Worm (Caenorhabditis elegans) whole organism, mixed stage, embryonic: ENCODE measurements around the gene col-114.

Source experiments
- ces-1 ChIP-seq: fragments of 150-350 bp; optimal IDR thresholded peaks from 2 replicates; lab custom pipeline; 2014; ENCODE audit warnings: missing biosample characterization, missing genetic modification reagents, missing genetic modification characterization
- lin-13 ChIP-seq: fragments of 150-350 bp; optimal IDR thresholded peaks from 2 replicates; lab custom pipeline; 2014; ENCODE audit warnings: missing biosample characterization, missing genetic modification characterization
- lsy-2 ChIP-seq: fragments of 150-350 bp; optimal IDR thresholded peaks from 2 replicates; lab custom pipeline; 2014; ENCODE audit warnings: missing biosample characterization, missing genetic modification characterization
- pha-4 ChIP-seq: fragments of 150-350 bp; optimal IDR thresholded peaks from 2 replicates; lab custom pipeline; 2018; ENCODE audit warnings: missing biosample characterization, missing genetic modification reagents, missing genetic modification characterization
- sptf-1 ChIP-seq: sonication (generic microtip); optimal IDR thresholded peaks from 2 replicates; lab custom pipeline; 2017; ENCODE audit warnings: mild to moderate bottlenecking, missing genetic modification characterization, moderate library complexity, missing compliant biosample characterization
- unc-39 ChIP-seq: fragments of 150-350 bp; optimal IDR thresholded peaks from 2 replicates; lab custom pipeline; 2014; ENCODE audit warnings: missing biosample characterization, missing genetic modification characterization
- ztf-11 ChIP-seq: fragments of 150-350 bp; optimal IDR thresholded peaks from 2 replicates; lab custom pipeline; 2014; ENCODE audit warnings: missing biosample characterization, missing genetic modification characterization

DNA sequence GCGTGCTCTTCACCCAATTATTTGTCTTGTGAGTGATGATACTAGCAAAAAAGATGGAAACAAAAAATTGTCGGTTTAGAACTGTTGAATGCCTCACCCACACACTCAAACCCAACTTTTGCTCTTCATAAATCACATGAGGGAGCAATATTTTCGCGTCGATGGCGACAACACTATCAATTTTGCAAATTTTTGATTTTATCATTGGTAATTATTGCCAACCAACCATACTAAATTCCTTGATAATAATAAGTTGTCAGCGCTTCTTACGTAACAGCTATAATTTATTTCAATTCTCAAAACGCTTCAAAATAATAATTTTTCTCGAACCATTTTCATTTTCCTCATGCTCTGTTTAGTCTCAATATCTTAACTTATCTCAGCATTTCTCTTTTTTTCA, 33.7 kb downstream of the col-114 start:
- no peak for TF ChIP-seq ztf-11 (tag; lab: Kevin White, UChicago)
- TF ChIP-seq lin-13 (tag; lab: Kevin White, UChicago): no peak
- TF ChIP-seq sptf-1: no peak
- no peak for TF ChIP-seq lsy-2
- no peak for TF ChIP-seq pha-4 (tag; lab: Kevin White, UChicago)
- no peak for TF ChIP-seq unc-39 (tag; lab: Kevin White, UChicago)
- no peak for TF ChIP-seq ces-1 (GFP tag; lab: Kevin White, UChicago)
